Worm (Caenorhabditis elegans) whole organism, late embryonic: ENCODE results near the gene srv-3.

ENCODE experiments used
- K09A11.1 ChIP-seq: sonication (generic microtip); optimal IDR thresholded peaks from 2 replicates; lab custom pipeline; 2017; ENCODE audit warnings: antibody characterized with exemption, mild to moderate bottlenecking, missing genetic modification characterization, missing compliant biosample characterization; ENCODE audit not compliant: insufficient read depth
- T23F11.4 ChIP-seq: fragments of 200-800 bp; sonication (Bioruptor generic); optimal IDR thresholded peaks from 2 replicates; lab custom pipeline; 2018; ENCODE audit warnings: mild to moderate bottlenecking, missing genetic modification characterization, missing compliant biosample characterization
- Y22D7AL.16 ChIP-seq: sonication (generic microtip); optimal IDR thresholded peaks from 2 replicates; lab custom pipeline; 2016; ENCODE audit warnings: missing genetic modification characterization, missing compliant biosample characterization
- ahr-1 ChIP-seq: sonication (generic microtip); optimal IDR thresholded peaks from 2 replicates; lab custom pipeline; 2016; ENCODE audit warnings: missing genetic modification characterization, missing compliant biosample characterization
- ceh-14 ChIP-seq: sonication (generic microtip); optimal IDR thresholded peaks from 2 replicates; lab custom pipeline; 2016; ENCODE audit warnings: missing genotype, missing genetic modification characterization, missing compliant biosample characterization
- ceh-24 ChIP-seq: sonication (generic microtip); optimal IDR thresholded peaks from 2 replicates; lab custom pipeline; 2016; ENCODE audit warnings: mild to moderate bottlenecking, missing genetic modification characterization, missing compliant biosample characterization
- ceh-31 ChIP-seq: sonication (generic microtip); optimal IDR thresholded peaks from 2 replicates; lab custom pipeline; 2016; ENCODE audit warnings: missing genetic modification characterization, missing compliant biosample characterization
- ceh-6 ChIP-seq: fragments of 200-800 bp; sonication (Bioruptor generic); optimal IDR thresholded peaks from 2 replicates; lab custom pipeline; 2018; ENCODE audit warnings: mild to moderate bottlenecking, missing genetic modification characterization, missing compliant biosample characterization
- ceh-9 ChIP-seq: sonication (generic microtip); optimal IDR thresholded peaks from 2 replicates; lab custom pipeline; 2016; ENCODE audit warnings: mild to moderate bottlenecking, missing genetic modification characterization, inconsistent platforms, missing compliant biosample characterization
- che-1 ChIP-seq: sonication (generic microtip); optimal IDR thresholded peaks from 2 replicates; lab custom pipeline; 2016; ENCODE audit warnings: mild to moderate bottlenecking, missing genetic modification characterization, missing compliant biosample characterization
- dve-1 ChIP-seq: sonication (generic microtip); optimal IDR thresholded peaks from 2 replicates; lab custom pipeline; 2017; ENCODE audit warnings: antibody characterized with exemption, mild to moderate bottlenecking, missing genetic modification characterization, missing compliant biosample characterization
- elt-4 ChIP-seq: sonication (generic microtip); optimal IDR thresholded peaks from 2 replicates; lab custom pipeline; 2016; ENCODE audit warnings: missing genetic modification characterization, missing compliant biosample characterization
- fax-1 ChIP-seq: sonication (generic microtip); optimal IDR thresholded peaks from 2 replicates; lab custom pipeline; 2016; ENCODE audit warnings: missing genotype, missing genetic modification characterization, missing compliant biosample characterization
- fkh-10 ChIP-seq: fragments of 150-350 bp; optimal IDR thresholded peaks from 2 replicates; lab custom pipeline; 2014; ENCODE audit warnings: missing biosample characterization, missing genetic modification reagents, missing genetic modification characterization
- fkh-6 ChIP-seq: sonication (generic microtip); optimal IDR thresholded peaks from 2 replicates; lab custom pipeline; 2016; ENCODE audit warnings: missing genetic modification characterization, missing compliant biosample characterization
- hlh-13 ChIP-seq: fragments of 200-800 bp; sonication (Bioruptor generic); optimal IDR thresholded peaks from 2 replicates; lab custom pipeline; 2018; ENCODE audit warnings: mild to moderate bottlenecking, missing genetic modification characterization, missing compliant biosample characterization
- hlh-30 ChIP-seq: sonication (generic microtip); optimal IDR thresholded peaks from 2 replicates; lab custom pipeline; 2017; ENCODE audit warnings: antibody characterized with exemption, missing genetic modification characterization, missing compliant biosample characterization; ENCODE audit not compliant: insufficient read depth
- hlh-6 ChIP-seq: sonication (generic microtip); optimal IDR thresholded peaks from 2 replicates; lab custom pipeline; 2016; ENCODE audit warnings: missing genotype, missing genetic modification characterization, missing compliant biosample characterization
- hlh-8 ChIP-seq: sonication (generic microtip); optimal IDR thresholded peaks from 2 replicates; lab custom pipeline; 2016; ENCODE audit warnings: missing genotype, missing genetic modification characterization, missing compliant biosample characterization
- lin-11 ChIP-seq: fragments of 200-800 bp; sonication (Bioruptor generic); optimal IDR thresholded peaks from 2 replicates; lab custom pipeline; 2018; ENCODE audit warnings: mild to moderate bottlenecking, missing genetic modification characterization, missing compliant biosample characterization
- mec-3 ChIP-seq: sonication (generic microtip); optimal IDR thresholded peaks from 2 replicates; lab custom pipeline; 2016; ENCODE audit warnings: borderline replicate concordance, missing genetic modification characterization, missing compliant biosample characterization
- nfya-1 ChIP-seq: sonication (generic microtip); optimal IDR thresholded peaks from 2 replicates; lab custom pipeline; 2017; ENCODE audit warnings: missing genetic modification characterization, mild to moderate bottlenecking, missing compliant biosample characterization, antibody characterized with exemption, moderate library complexity
- nhr-11 ChIP-seq: fragments of 150-350 bp; optimal IDR thresholded peaks from 2 replicates; lab custom pipeline; 2014; ENCODE audit warnings: missing biosample characterization, missing genetic modification characterization
- odd-2 ChIP-seq: sonication (generic microtip); optimal IDR thresholded peaks from 2 replicates; lab custom pipeline; 2017; ENCODE audit warnings: antibody characterized with exemption, mild to moderate bottlenecking, missing genetic modification characterization, missing compliant biosample characterization
- pat-9 ChIP-seq: fragments of 200-800 bp; sonication (Bioruptor generic); optimal IDR thresholded peaks from 2 replicates; lab custom pipeline; 2018; ENCODE audit warnings: mild to moderate bottlenecking, missing genetic modification characterization, moderate library complexity, missing compliant biosample characterization
- pax-1 ChIP-seq: fragments of 150-350 bp; optimal IDR thresholded peaks from 2 replicates; lab custom pipeline; 2014; ENCODE audit warnings: missing biosample characterization, missing genetic modification characterization
- pqm-1 ChIP-seq: sonication (generic microtip); optimal IDR thresholded peaks from 2 replicates; lab custom pipeline; 2016; ENCODE audit warnings: missing genetic modification characterization, missing compliant biosample characterization
- sdc-2 ChIP-seq: sonication (generic microtip); optimal IDR thresholded peaks from 2 replicates; lab custom pipeline; 2016; ENCODE audit warnings: missing genotype, missing genetic modification characterization, missing compliant biosample characterization
- sox-2 ChIP-seq: fragments of 200-800 bp; sonication (Bioruptor generic); IDR thresholded peaks from 2 replicates; pipeline ENCODE4 v1.3.6; 2022; ENCODE audit warnings: missing genetic modification reagents, missing genetic modification characterization, missing compliant biosample characterization
- sox-4 ChIP-seq: sonication (generic microtip); optimal IDR thresholded peaks from 2 replicates; lab custom pipeline; 2017; ENCODE audit warnings: mild to moderate bottlenecking, missing genetic modification characterization, inconsistent platforms, missing compliant biosample characterization
- syd-9 ChIP-seq: sonication (generic microtip); optimal IDR thresholded peaks from 2 replicates; lab custom pipeline; 2016; ENCODE audit warnings: mild to moderate bottlenecking, missing genetic modification characterization, moderate library complexity, missing compliant biosample characterization
- tbx-2 ChIP-seq: sonication (generic microtip); optimal IDR thresholded peaks from 2 replicates; lab custom pipeline; 2016; ENCODE audit warnings: missing genetic modification characterization, missing compliant biosample characterization
- unc-42 ChIP-seq: sonication (generic microtip); optimal IDR thresholded peaks from 2 replicates; lab custom pipeline; 2016; ENCODE audit warnings: missing genotype, missing genetic modification characterization, missing compliant biosample characterization
- unc-86 ChIP-seq: sonication (generic microtip); optimal IDR thresholded peaks from 2 replicates; lab custom pipeline; 2016; ENCODE audit warnings: missing genetic modification characterization, missing compliant biosample characterization
- zip-5 ChIP-seq: sonication (generic microtip); optimal IDR thresholded peaks from 2 replicates; lab custom pipeline; 2016; ENCODE audit warnings: missing genetic modification characterization, missing compliant biosample characterization
- ztf-16 ChIP-seq: sonication (generic microtip); optimal IDR thresholded peaks from 2 replicates; lab custom pipeline; 2017; ENCODE audit warnings: missing genetic modification characterization, missing compliant biosample characterization

Gene srv-3

DNA sequence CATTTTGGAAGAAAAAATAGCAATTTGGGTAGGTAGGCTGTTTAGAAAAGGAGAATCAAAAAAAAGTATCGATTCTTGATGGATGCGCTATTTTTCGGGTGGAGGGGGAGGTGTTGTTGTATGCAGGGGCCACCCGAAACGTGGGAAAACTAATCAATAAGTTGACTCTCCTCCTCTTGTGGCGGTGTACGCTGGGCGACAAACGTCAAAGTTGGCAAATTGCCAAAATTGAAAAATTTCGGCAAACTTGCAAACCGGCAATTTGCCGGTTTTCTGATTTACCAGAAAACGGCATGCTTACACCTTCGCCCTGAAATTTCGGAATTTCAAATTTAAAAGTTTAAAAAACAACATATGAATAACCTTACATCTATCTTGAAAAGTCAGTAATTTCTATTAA lies 32.3 kb upstream of the srv-3 start, which contains the start of gene W04E12.2:
TSS of gene W04E12.2 (minus strand) at position 101 of the 400 bp plus-strand sequence.
- TF ChIP-seq pqm-1 (no peak), unc-42 (no peak), ahr-1 (tag; lab: Kevin White, UChicago) (no peak), unc-86 (tag; lab: Kevin White, UChicago) (no peak), fax-1 (tag; lab: Kevin White, UChicago) (no peak), sox-2 (GFP tag; lab: Robert Waterston, UW) (no peak), ztf-16 (tag; lab: Kevin White, UChicago) (no peak), pax-1 (tag; lab: Kevin White, UChicago) (no peak), hlh-13 (GFP tag; lab: Kevin White, UChicago) (no peak), ceh-24 (tag; lab: Kevin White, UChicago) (no peak), hlh-30 (tag; lab: Kevin White, UChicago) (no peak), fkh-6 (tag; lab: Kevin White, UChicago) (no peak)

DNA sequence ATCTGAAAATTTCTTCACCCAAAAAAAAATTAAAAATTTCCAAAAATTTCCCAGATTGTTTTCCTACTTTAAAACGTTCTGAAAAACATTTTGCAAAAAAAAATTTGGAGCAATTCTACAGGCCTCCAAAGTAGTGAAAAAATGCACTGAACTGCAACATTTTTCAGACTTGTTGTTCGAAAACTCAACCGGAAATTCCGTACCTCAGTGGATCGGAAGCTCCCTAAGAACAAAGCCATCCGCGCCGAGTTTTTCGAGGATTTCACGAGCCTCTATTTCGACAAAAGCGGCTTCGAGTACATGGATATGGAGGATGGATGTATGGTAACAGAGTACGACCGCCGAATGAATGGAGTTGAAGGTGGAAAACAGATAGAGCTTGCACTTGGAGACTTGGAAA lies 29.4 kb upstream of the srv-3 start, which contains the start of gene fbxa-131:
TSS of gene fbxa-131 (plus strand) at position 301 of the 400 bp plus-strand sequence.
- no peak for TF ChIP-seq odd-2 (tag; lab: Kevin White, UChicago)
- TF ChIP-seq elt-4, result no peak
- no peak for TF ChIP-seq sdc-2 (tag; lab: Kevin White, UChicago)
- no peak for TF ChIP-seq syd-9 (tag; lab: Kevin White, UChicago)
- no peak for TF ChIP-seq hlh-6 (tag; lab: Kevin White, UChicago)
- TF ChIP-seq ceh-24 (tag; lab: Kevin White, UChicago), result no peak
- no peak for TF ChIP-seq pqm-1
- TF ChIP-seq nfya-1 (tag; lab: Kevin White, UChicago), result no peak
- TF ChIP-seq T23F11.4 (GFP tag; lab: Kevin White, UChicago), result no peak
- TF ChIP-seq nhr-11 (tag; lab: Kevin White, UChicago), result no peak
- TF ChIP-seq K09A11.1 (tag; lab: Kevin White, UChicago), result no peak
- TF ChIP-seq che-1 (tag; lab: Kevin White, UChicago), result no peak
- TF ChIP-seq fkh-6 (tag; lab: Kevin White, UChicago), result no peak
- no peak for TF ChIP-seq hlh-8 (tag; lab: Kevin White, UChicago)
- no peak for TF ChIP-seq dve-1 (tag; lab: Kevin White, UChicago)
- TF ChIP-seq pax-1 (tag; lab: Kevin White, UChicago), result no peak
- no peak for TF ChIP-seq unc-86 (tag; lab: Kevin White, UChicago)
- no peak for TF ChIP-seq ceh-14 (tag; lab: Kevin White, UChicago)

- no peak for TF ChIP-seq ceh-14 (tag; lab: Kevin White, UChicago)
- TF ChIP-seq zip-5 (tag; lab: Kevin White, UChicago), result no peak
- no peak for TF ChIP-seq sox-4 (tag; lab: Kevin White, UChicago)
- TF ChIP-seq odd-2 (tag; lab: Kevin White, UChicago), result no peak
- no peak for TF ChIP-seq lin-11
- no peak for TF ChIP-seq ceh-31
- TF ChIP-seq pqm-1, result no peak
- no peak for TF ChIP-seq mec-3
- no peak for TF ChIP-seq fkh-10 (GFP tag; lab: Kevin White, UChicago)
- no peak for TF ChIP-seq pat-9
- no peak for TF ChIP-seq ceh-9 (tag; lab: Kevin White, UChicago)
- TF ChIP-seq ceh-6, result no peak
- no peak for TF ChIP-seq syd-9 (tag; lab: Kevin White, UChicago)
- no peak for TF ChIP-seq nfya-1 (tag; lab: Kevin White, UChicago)
- TF ChIP-seq Y22D7AL.16 (tag; lab: Kevin White, UChicago), result no peak
- no peak for TF ChIP-seq fax-1 (tag; lab: Kevin White, UChicago)
- TF ChIP-seq hlh-30 (tag; lab: Kevin White, UChicago), result no peak
- TF ChIP-seq tbx-2, result no peak
Measured at ce11 chrV:19737458-19737857, 28.7 kb upstream of the srv-3 start, which contains the start of gene W04E12.7. TSS of gene W04E12.7 (minus strand) at chrV:19737558.
